Worm (Caenorhabditis elegans) whole organism, midembryonic: ENCODE results near the gene qui-1.
"Not testable (repeated sequence)": the region's sequence is repeated elsewhere in the genome, so short reads cannot be mapped to it uniquely, and the experiment has no call there.

Experiments
- T22C8.4 ChIP-seq: fragments of 200-800 bp; sonication (Bioruptor generic); IDR thresholded peaks from 2 replicates; pipeline ENCODE4 v1.3.6; 2022; ENCODE audit warnings: missing genetic modification characterization, missing compliant biosample characterization
- cog-1 ChIP-seq: sonication (generic microtip); optimal IDR thresholded peaks from 2 replicates; lab custom pipeline; 2016; ENCODE audit warnings: missing genetic modification characterization, missing compliant biosample characterization
- flt-1 ChIP-seq: fragments of 200-800 bp; sonication (Bioruptor generic); IDR thresholded peaks from 2 replicates; pipeline ENCODE4 v1.3.6; 2022; ENCODE audit warnings: missing genetic modification characterization, missing compliant biosample characterization
- klf-2 ChIP-seq: fragments of 200-800 bp; sonication (Bioruptor generic); conservative IDR thresholded peaks from 2 replicates; pipeline ENCODE4 v1.3.6; 2022; ENCODE audit warnings: missing genetic modification reagents, missing genetic modification characterization, missing compliant biosample characterization
- med-1 ChIP-seq: sonication (generic microtip); optimal IDR thresholded peaks from 2 replicates; lab custom pipeline; 2017; ENCODE audit warnings: missing genetic modification characterization, mild to moderate bottlenecking, missing compliant biosample characterization, antibody characterized with exemption, missing genetic modification reagents; ENCODE audit not compliant: insufficient read depth
- ref-1 ChIP-seq: fragments of 200-800 bp; sonication (Bioruptor generic); conservative IDR thresholded peaks from 2 replicates; pipeline ENCODE4 v1.3.6; 2022; ENCODE audit warnings: missing genetic modification reagents, missing genetic modification characterization, missing compliant biosample characterization
- tab-1 ChIP-seq: fragments of 200-800 bp; sonication (Bioruptor generic); IDR thresholded peaks from 2 replicates; pipeline ENCODE4 v1.3.6; 2022; ENCODE audit warnings: missing genetic modification characterization, missing compliant biosample characterization
- ztf-23 ChIP-seq: fragments of 200-800 bp; sonication (Bioruptor generic); IDR thresholded peaks from 2 replicates; pipeline ENCODE4 v1.3.6; 2022; ENCODE audit warnings: missing genetic modification reagents, missing genetic modification characterization, missing compliant biosample characterization
- ztf-29 ChIP-seq: fragments of 200-800 bp; sonication (Bioruptor generic); IDR thresholded peaks from 2 replicates; pipeline ENCODE4 v1.3.6; 2022; ENCODE audit warnings: missing genetic modification reagents, missing genetic modification characterization, missing compliant biosample characterization

The qui-1 gene

DNA sequence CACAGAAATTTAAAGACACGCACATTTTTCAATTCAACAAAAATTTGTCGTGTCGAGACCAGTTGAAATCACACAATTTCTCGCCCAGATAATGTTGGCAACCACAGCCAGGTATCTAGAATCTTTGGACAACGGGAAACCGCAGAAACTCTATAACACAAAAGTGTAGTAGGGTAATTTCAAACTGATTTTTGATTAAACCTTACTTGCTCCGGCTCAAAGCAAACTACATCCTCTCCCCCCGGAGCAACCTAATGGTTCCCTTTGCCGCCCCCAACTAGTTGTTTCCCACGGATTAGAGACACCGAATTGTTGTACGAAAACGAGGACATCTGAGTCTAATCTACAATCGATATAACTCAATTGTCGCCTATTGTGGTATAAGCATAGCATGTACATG, 7.3 kb upstream of the qui-1 start:
- TF ChIP-seq med-1, result no peak
- no peak for TF ChIP-seq ztf-23
- TF ChIP-seq klf-2 (GFP tag; lab: Robert Waterston, UW), result no peak
- no peak for TF ChIP-seq ref-1 (GFP tag; lab: Robert Waterston, UW)
- TF ChIP-seq tab-1 (GFP tag; lab: Robert Waterston, UW), result no peak
- TF ChIP-seq flt-1, result no peak
- TF ChIP-seq ztf-29 (GFP tag; lab: Robert Waterston, UW), result no peak
- TF ChIP-seq T22C8.4 (GFP tag; lab: Robert Waterston, UW), result no peak

- no peak for TF ChIP-seq ztf-23
- TF ChIP-seq T22C8.4 (GFP tag; lab: Robert Waterston, UW), result no peak
- TF ChIP-seq med-1, result no peak
- no peak for TF ChIP-seq ztf-29 (GFP tag; lab: Robert Waterston, UW)
- TF ChIP-seq flt-1, result no peak
- no peak for TF ChIP-seq tab-1 (GFP tag; lab: Robert Waterston, UW)
- no peak for TF ChIP-seq cog-1
- no peak for TF ChIP-seq klf-2 (GFP tag; lab: Robert Waterston, UW)
- no peak for TF ChIP-seq ref-1 (GFP tag; lab: Robert Waterston, UW)
Measured at ce11 chrIV:13555508-13555907, 6.2 kb upstream of the qui-1 start.

ce11 chrIV:13557393-13557792, 4.3 kb upstream of the qui-1 start:
- no peak for TF ChIP-seq ztf-29 (GFP tag; lab: Robert Waterston, UW)
- no peak for TF ChIP-seq T22C8.4 (GFP tag; lab: Robert Waterston, UW)
- no peak for TF ChIP-seq ztf-23
- TF ChIP-seq med-1, result no peak
- TF ChIP-seq ref-1 (GFP tag; lab: Robert Waterston, UW), result no peak
- TF ChIP-seq flt-1, result no peak
- no peak for TF ChIP-seq klf-2 (GFP tag; lab: Robert Waterston, UW)
- no peak for TF ChIP-seq cog-1
- no peak for TF ChIP-seq tab-1 (GFP tag; lab: Robert Waterston, UW)

DNA sequence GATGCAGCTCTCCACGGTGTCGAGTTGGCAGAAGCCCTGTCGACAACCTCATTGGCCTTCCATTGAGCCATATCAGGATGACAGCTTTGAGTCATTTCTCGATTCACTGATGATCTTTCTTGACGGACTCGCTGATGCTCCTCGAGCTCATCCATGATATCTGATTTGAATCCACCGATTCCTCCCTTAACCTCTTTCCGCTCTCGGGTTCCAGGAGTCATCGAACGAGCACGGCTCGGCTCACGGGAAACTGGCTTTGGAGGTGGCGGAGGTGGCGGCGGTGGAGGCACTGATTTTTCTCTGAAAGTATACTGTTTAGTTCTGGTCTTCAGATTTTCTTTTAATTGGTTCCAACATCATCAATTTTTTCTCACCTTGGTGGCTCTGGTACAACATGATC, 2.6 kb upstream of the qui-1 start:
- no peak for TF ChIP-seq med-1

- TF ChIP-seq tab-1 (GFP tag; lab: Robert Waterston, UW), result no peak
Measured at ce11 chrIV:13564284-13564683, 2.6 kb downstream of the qui-1 start.

DNA sequence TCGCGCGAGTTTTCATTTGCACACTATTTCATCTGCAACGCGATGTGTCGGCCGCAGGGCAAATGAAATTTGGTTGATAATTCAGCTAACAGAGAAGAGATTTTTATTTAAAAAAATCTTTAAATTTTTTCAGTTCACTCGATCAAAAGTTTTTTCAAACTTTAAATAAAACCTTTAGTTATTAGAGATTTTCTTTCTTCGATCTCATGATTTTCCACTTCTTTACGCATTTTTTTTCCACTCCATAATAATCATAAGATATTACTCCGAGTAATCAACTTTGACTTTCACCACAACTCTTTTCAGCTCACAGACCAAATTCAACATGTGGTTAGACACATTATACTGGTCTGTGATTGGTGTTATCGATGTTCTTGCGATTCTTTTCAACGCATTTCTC, 13.1 kb downstream of the qui-1 start, which contains the start of gene srd-10:
TSS of gene srd-10 (plus strand) at position 301 of the 400 bp plus-strand sequence.
- TF ChIP-seq klf-2 (GFP tag; lab: Robert Waterston, UW), result no peak
- no peak for TF ChIP-seq cog-1
- TF ChIP-seq med-1, result no peak
- TF ChIP-seq flt-1, result no peak
- TF ChIP-seq ztf-23, result no peak
- TF ChIP-seq T22C8.4 (GFP tag; lab: Robert Waterston, UW), result no peak
- no peak for TF ChIP-seq ztf-29 (GFP tag; lab: Robert Waterston, UW)
- TF ChIP-seq ref-1 (GFP tag; lab: Robert Waterston, UW), result no peak
- TF ChIP-seq tab-1 (GFP tag; lab: Robert Waterston, UW), result no peak

DNA sequence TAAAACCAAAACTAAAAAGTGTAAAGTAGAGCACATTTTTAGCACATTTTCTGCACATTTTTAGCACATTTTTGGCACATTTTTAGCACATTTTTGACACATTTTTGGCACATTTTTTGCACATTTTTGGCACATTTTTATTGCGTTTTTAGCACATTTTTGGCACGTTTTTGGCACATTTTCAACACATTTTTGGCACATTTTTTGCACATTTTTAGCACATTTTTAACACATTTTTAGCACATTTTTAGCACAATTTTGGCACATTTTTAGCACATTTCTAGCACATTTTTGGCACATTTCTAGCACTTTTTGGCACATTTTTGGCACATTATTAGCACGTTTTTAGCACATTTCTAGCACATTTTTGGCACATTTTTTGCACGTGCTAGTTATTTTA, 14.0 kb downstream of the qui-1 start:
- TF ChIP-seq klf-2 (GFP tag; lab: Robert Waterston, UW) (no peak), ztf-23 (no peak), ztf-29 (GFP tag; lab: Robert Waterston, UW) (no peak), tab-1 (GFP tag; lab: Robert Waterston, UW) (no peak), flt-1 (no peak), T22C8.4 (GFP tag; lab: Robert Waterston, UW) (no peak), med-1 (no peak), cog-1 (no peak), ref-1 (GFP tag; lab: Robert Waterston, UW) (no peak)

DNA sequence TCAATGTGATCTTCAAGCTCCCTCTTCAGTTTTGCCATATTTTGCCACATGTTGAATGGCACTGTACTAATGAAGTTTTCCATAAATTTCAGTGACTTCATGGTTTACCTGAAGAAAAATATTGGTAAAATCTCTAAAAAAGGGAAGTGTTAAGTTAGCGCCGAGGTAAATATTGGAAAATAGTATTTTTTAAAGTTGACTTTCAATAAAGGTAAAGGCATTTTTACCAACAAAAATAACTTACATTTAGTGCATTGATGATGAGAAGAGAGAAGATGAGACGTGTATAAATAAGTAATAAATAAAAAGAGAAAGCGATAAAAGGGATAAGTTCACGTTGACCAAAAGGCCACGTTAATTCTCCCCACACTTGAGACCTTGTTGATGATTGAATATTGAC, 16.5 kb downstream of the qui-1 start, which contains the start of gene Y45F10B.8:
TSS of gene Y45F10B.8 (minus strand) at position 101 of the 400 bp plus-strand sequence.
- not testable (repeated sequence) for TF ChIP-seq ref-1 (GFP tag; lab: Robert Waterston, UW); klf-2 (GFP tag; lab: Robert Waterston, UW); ztf-23

ce11 chrIV:13578953-13579352, 17.3 kb downstream of the qui-1 start, which contains the start of gene sru-16:
sru-16 (plus strand) TSS chrIV:13579253.
- not testable (repeated sequence) for TF ChIP-seq med-1; ref-1 (GFP tag; lab: Robert Waterston, UW); tab-1 (GFP tag; lab: Robert Waterston, UW)

ce11 chrIV:13582909-13583308, 21.2 kb downstream of the qui-1 start, which contains the start of gene sru-12:
sru-12 (plus strand) TSS chrIV:13583209.
- TF ChIP-seq tab-1 (GFP tag; lab: Robert Waterston, UW) (no peak), ztf-29 (GFP tag; lab: Robert Waterston, UW) (no peak), klf-2 (GFP tag; lab: Robert Waterston, UW) (no peak)

- TF ChIP-seq T22C8.4 (GFP tag; lab: Robert Waterston, UW), result no peak
- no peak for TF ChIP-seq tab-1 (GFP tag; lab: Robert Waterston, UW)
- no peak for TF ChIP-seq klf-2 (GFP tag; lab: Robert Waterston, UW)
- no peak for TF ChIP-seq ref-1 (GFP tag; lab: Robert Waterston, UW)
- TF ChIP-seq flt-1, result no peak
- TF ChIP-seq cog-1, result no peak
- no peak for TF ChIP-seq ztf-29 (GFP tag; lab: Robert Waterston, UW)
- TF ChIP-seq med-1, result no peak
- no peak for TF ChIP-seq ztf-23
Measured at ce11 chrIV:13584646-13585045, 23.0 kb downstream of the qui-1 start, which contains the start of gene sru-11. sru-11 (plus strand) TSS chrIV:13584946.
